Worm (Caenorhabditis elegans) whole organism, L4 larva: ENCODE measurements around the gene sru-35.

Experiments
- R02D3.7 ChIP-seq: fragments of 150-350 bp; sonication (generic microtip); optimal IDR thresholded peaks from 3 replicates; lab custom pipeline; 2014; ENCODE audit warnings: missing biosample characterization, missing genetic modification characterization
- ZK546.5 ChIP-seq, 2 experiments: sonication (generic microtip); optimal IDR thresholded peaks; 2 replicates each; lab custom pipeline; 2017; ENCODE audit warnings: missing biosample characterization in 2 of 2, missing genetic modification characterization in 2 of 2
- fkh-10 ChIP-seq: fragments of 150-350 bp; optimal IDR thresholded peaks from 2 replicates; lab custom pipeline; 2014; ENCODE audit warnings: missing biosample characterization, missing genetic modification reagents, missing genetic modification characterization
- lir-3 ChIP-seq: sonication (generic microtip); optimal IDR thresholded peaks from 2 replicates; lab custom pipeline; 2016; ENCODE audit warnings: mild to moderate bottlenecking, missing genetic modification characterization, missing compliant biosample characterization
- nhr-102 ChIP-seq: sonication (generic microtip); optimal IDR thresholded peaks from 2 replicates; lab custom pipeline; 2016; ENCODE audit warnings: mild to moderate bottlenecking, missing genetic modification characterization, moderate library complexity, missing compliant biosample characterization
- nhr-28 ChIP-seq: fragments of 150-350 bp; optimal IDR thresholded peaks from 2 replicates; lab custom pipeline; 2014; ENCODE audit warnings: missing biosample characterization, missing genetic modification characterization
- spr-1 ChIP-seq: sonication (generic microtip); optimal IDR thresholded peaks from 2 replicates; lab custom pipeline; 2016; ENCODE audit warnings: mild to moderate bottlenecking, missing genetic modification characterization, missing compliant biosample characterization
- unc-130 ChIP-seq: sonication (generic microtip); optimal IDR thresholded peaks from 2 replicates; lab custom pipeline; 2016; ENCODE audit warnings: missing genetic modification reagents, missing genetic modification characterization, missing compliant biosample characterization
- vab-7 ChIP-seq: fragments of 200-800 bp; sonication (Bioruptor generic); IDR thresholded peaks from 2 replicates; pipeline ENCODE4 v1.3.6; 2022; ENCODE audit warnings: missing genetic modification reagents, missing genetic modification characterization, missing compliant biosample characterization

DNA sequence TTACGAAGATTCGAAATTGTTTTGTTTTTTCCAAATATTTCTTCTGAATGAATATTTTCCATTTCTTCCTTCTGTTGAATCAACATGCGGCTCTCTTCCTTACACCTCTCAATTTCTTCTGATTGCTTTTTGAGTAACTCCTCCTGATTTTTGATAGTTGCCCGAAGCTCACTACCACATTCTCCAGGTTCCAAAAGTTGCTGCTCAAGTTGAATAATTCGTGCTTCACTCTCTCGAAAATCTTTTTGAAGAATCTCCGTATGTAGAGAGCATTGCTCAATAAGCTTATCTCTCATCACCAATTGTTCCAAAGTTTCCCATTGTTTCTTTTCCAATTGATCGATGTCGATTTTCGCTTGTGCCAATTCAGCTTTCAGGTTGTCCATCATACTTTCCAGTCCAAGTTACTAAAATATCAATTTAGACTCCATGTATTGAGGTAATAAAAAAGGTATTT, 17.2 kb downstream of the sru-35 start, which contains the start of gene F20C5.6:
- TF ChIP-seq fkh-10, result no peak
- TF ChIP-seq vab-7, result no peak
- TF ChIP-seq nhr-102 (tag; lab: Kevin White, UChicago), result no peak
- no peak for TF ChIP-seq R02D3.7
- TF ChIP-seq lir-3 (tag; lab: Kevin White, UChicago), result no peak
- TF ChIP-seq ZK546.5 (tag; optimal IDR thresholded peaks at IDR 0.05; lab: Kevin White, UChicago), result no peak
- TF ChIP-seq unc-130 (GFP tag; lab: Kevin White, UChicago), result no peak
- TF ChIP-seq nhr-28 (tag; lab: Kevin White, UChicago), result no peak
- TF ChIP-seq spr-1 (tag; lab: Kevin White, UChicago), result no peak
